Worm (Caenorhabditis elegans) whole organism, young adult: ENCODE results near the gene ZK1307.9.
A peak's percentile ranks its signal among the peaks of the same experiment; 100 is the strongest.

Source experiments
- B0336.3 ChIP-seq: fragments of 200-800 bp; sonication (Bioruptor generic); IDR thresholded peaks from 2 replicates; pipeline ENCODE4 v1.3.6; 2022; ENCODE audit warnings: missing genetic modification characterization, missing compliant biosample characterization
- C06A6.2 ChIP-seq: fragments of 200-800 bp; sonication (Bioruptor generic); conservative IDR thresholded peaks from 2 replicates; pipeline ENCODE4 v1.3.6; 2022; ENCODE audit warnings: missing genetic modification characterization, missing compliant biosample characterization
- D2030.7 ChIP-seq: fragments of 200-800 bp; sonication (Bioruptor generic); IDR thresholded peaks from 2 replicates; pipeline ENCODE4 v1.3.6; 2022; ENCODE audit warnings: missing genetic modification reagents, missing genetic modification characterization, missing compliant biosample characterization
- F33H1.4 ChIP-seq: fragments of 200-800 bp; sonication (Bioruptor generic); IDR thresholded peaks from 2 replicates; pipeline ENCODE4 v1.3.6; 2022; ENCODE audit warnings: missing genetic modification reagents, missing genetic modification characterization, missing compliant biosample characterization
- K11D2.4 ChIP-seq: fragments of 200-800 bp; sonication (Bioruptor generic); IDR thresholded peaks from 2 replicates; pipeline ENCODE4 v1.3.6; 2022; ENCODE audit warnings: missing genetic modification reagents, missing genetic modification characterization, missing compliant biosample characterization
- K12H6.12 ChIP-seq: fragments of 200-800 bp; sonication (Bioruptor generic); optimal IDR thresholded peaks from 2 replicates; lab custom pipeline; 2018; ENCODE audit warnings: mild to moderate bottlenecking, missing genetic modification characterization, missing compliant biosample characterization
- aptf-3 ChIP-seq: fragments of 200-800 bp; sonication (Bioruptor generic); IDR thresholded peaks from 2 replicates; pipeline ENCODE4 v1.3.6; 2022; ENCODE audit warnings: missing genetic modification characterization, missing compliant biosample characterization
- attf-3 ChIP-seq: fragments of 200-800 bp; sonication (Bioruptor generic); conservative IDR thresholded peaks from 2 replicates; pipeline ENCODE4 v1.3.6; 2022; ENCODE audit warnings: missing genetic modification reagents, missing genetic modification characterization, missing compliant biosample characterization
- attf-5 ChIP-seq: fragments of 200-800 bp; sonication (Bioruptor generic); optimal IDR thresholded peaks from 2 replicates; lab custom pipeline; 2018; ENCODE audit warnings: mild to moderate bottlenecking, missing genetic modification characterization, missing compliant biosample characterization
- bed-2 ChIP-seq: fragments of 200-800 bp; sonication (Bioruptor generic); IDR thresholded peaks from 2 replicates; pipeline ENCODE4 v1.3.6; 2022; ENCODE audit warnings: missing genetic modification reagents, missing genetic modification characterization, missing compliant biosample characterization
- cebp-2 ChIP-seq: fragments of 200-800 bp; sonication (Bioruptor generic); IDR thresholded peaks from 2 replicates; pipeline ENCODE4 v1.3.6; 2022; ENCODE audit warnings: missing genetic modification characterization, missing compliant biosample characterization
- ceh-100 ChIP-seq: fragments of 200-800 bp; sonication (Bioruptor generic); IDR thresholded peaks from 2 replicates; pipeline ENCODE4 v1.3.6; 2022; ENCODE audit warnings: missing genetic modification reagents, missing genetic modification characterization, missing compliant biosample characterization
- ceh-27 ChIP-seq: fragments of 200-800 bp; sonication (Bioruptor generic); optimal IDR thresholded peaks from 2 replicates; lab custom pipeline; 2018; ENCODE audit warnings: mild to moderate bottlenecking, missing genetic modification characterization, moderate library complexity, missing compliant biosample characterization
- chd-7 ChIP-seq: sonication (generic microtip); optimal IDR thresholded peaks from 2 replicates; lab custom pipeline; 2016; ENCODE audit warnings: mild to moderate bottlenecking, missing genetic modification characterization, moderate library complexity, missing compliant biosample characterization
- dox-1 ChIP-seq: fragments of 200-800 bp; sonication (Bioruptor generic); IDR thresholded peaks from 2 replicates; pipeline ENCODE4 v1.3.6; 2022; ENCODE audit warnings: missing genetic modification reagents, missing genetic modification characterization, missing compliant biosample characterization
- egrh-3 ChIP-seq: fragments of 200-800 bp; sonication (Bioruptor generic); IDR thresholded peaks from 2 replicates; pipeline ENCODE4 v1.3.6; 2022; ENCODE audit warnings: missing genetic modification reagents, missing genetic modification characterization, missing compliant biosample characterization
- ekl-4 ChIP-seq: fragments of 200-800 bp; sonication (Bioruptor generic); IDR thresholded peaks from 2 replicates; pipeline ENCODE4 v1.3.6; 2022; ENCODE audit warnings: missing genetic modification reagents, missing genetic modification characterization, missing compliant biosample characterization
- gei-17 ChIP-seq: fragments of 200-800 bp; sonication (Bioruptor generic); optimal IDR thresholded peaks from 2 replicates; lab custom pipeline; 2018; ENCODE audit warnings: mild to moderate bottlenecking, missing genetic modification characterization, missing compliant biosample characterization
- hlh-26 ChIP-seq: fragments of 200-800 bp; sonication (Bioruptor generic); conservative IDR thresholded peaks from 2 replicates; pipeline ENCODE4 v1.3.6; 2022; ENCODE audit warnings: missing genetic modification reagents, missing genetic modification characterization, missing compliant biosample characterization
- hsf-1 ChIP-seq: fragments of 200-800 bp; sonication (Bioruptor generic); IDR thresholded peaks from 2 replicates; pipeline ENCODE4 v1.3.6; 2022; ENCODE audit warnings: missing genetic modification reagents, missing genetic modification characterization, missing compliant biosample characterization
- let-526 ChIP-seq: fragments of 200-800 bp; sonication (Bioruptor generic); IDR thresholded peaks from 2 replicates; pipeline ENCODE4 v1.3.6; 2022; ENCODE audit warnings: missing genetic modification reagents, missing genetic modification characterization, missing compliant biosample characterization
- lin-26 ChIP-seq: fragments of 200-800 bp; sonication (Bioruptor generic); IDR thresholded peaks from 2 replicates; pipeline ENCODE4 v1.3.6; 2022; ENCODE audit warnings: missing genetic modification reagents, missing genetic modification characterization, missing compliant biosample characterization
- lin-40 ChIP-seq: sonication (generic microtip); optimal IDR thresholded peaks from 2 replicates; lab custom pipeline; 2016; ENCODE audit warnings: missing genetic modification characterization, mild to moderate bottlenecking, missing compliant biosample characterization, missing genotype, missing genetic modification reagents
- lir-1 ChIP-seq: fragments of 200-800 bp; sonication (Bioruptor generic); conservative IDR thresholded peaks from 2 replicates; pipeline ENCODE4 v1.3.6; 2022; ENCODE audit warnings: missing genetic modification reagents, missing genetic modification characterization, missing compliant biosample characterization
- madf-3 ChIP-seq: fragments of 200-800 bp; sonication (Bioruptor generic); IDR thresholded peaks from 2 replicates; pipeline ENCODE4 v1.3.6; 2022; ENCODE audit warnings: missing genetic modification reagents, missing genetic modification characterization, missing compliant biosample characterization
- madf-6 ChIP-seq: fragments of 200-800 bp; sonication (Bioruptor generic); IDR thresholded peaks from 2 replicates; pipeline ENCODE4 v1.3.6; 2022; ENCODE audit warnings: missing genetic modification reagents, missing genetic modification characterization, missing compliant biosample characterization
- nhr-27 ChIP-seq: fragments of 200-800 bp; sonication (Bioruptor generic); optimal IDR thresholded peaks from 2 replicates; lab custom pipeline; 2018; ENCODE audit warnings: mild to moderate bottlenecking, missing genetic modification characterization, moderate library complexity, missing compliant biosample characterization
- nhr-80 ChIP-seq: sonication (generic microtip); optimal IDR thresholded peaks from 2 replicates; lab custom pipeline; 2016; ENCODE audit warnings: missing genetic modification characterization, missing compliant biosample characterization
- rcor-1 ChIP-seq: fragments of 200-800 bp; sonication (Bioruptor generic); IDR thresholded peaks from 2 replicates; pipeline ENCODE4 v1.3.6; 2022; ENCODE audit warnings: missing genetic modification reagents, missing genetic modification characterization, missing compliant biosample characterization
- snpc-1.1 ChIP-seq: sonication (generic microtip); optimal IDR thresholded peaks from 2 replicates; lab custom pipeline; 2017; ENCODE audit warnings: missing genetic modification characterization, mild to moderate bottlenecking, missing compliant biosample characterization, antibody characterized with exemption, moderate library complexity, missing genotype, missing genetic modification reagents; ENCODE audit not compliant: insufficient read depth
- snpc-1.3 ChIP-seq: sonication (generic microtip); optimal IDR thresholded peaks from 2 replicates; lab custom pipeline; 2017; ENCODE audit warnings: missing genetic modification characterization, mild to moderate bottlenecking, missing compliant biosample characterization, antibody characterized with exemption, moderate library complexity, missing genotype, missing genetic modification reagents; ENCODE audit not compliant: insufficient read depth
- sptf-2 ChIP-seq: fragments of 200-800 bp; sonication (Bioruptor generic); optimal IDR thresholded peaks from 2 replicates; lab custom pipeline; 2018; ENCODE audit warnings: mild to moderate bottlenecking, missing genetic modification characterization, missing compliant biosample characterization
- tbp1 ChIP-seq: fragments of 200-800 bp; sonication (Bioruptor generic); optimal IDR thresholded peaks from 2 replicates; lab custom pipeline; 2018; ENCODE audit warnings: mild to moderate bottlenecking, missing genetic modification characterization, missing compliant biosample characterization
- tbx-9 ChIP-seq: sonication (generic microtip); optimal IDR thresholded peaks from 2 replicates; lab custom pipeline; 2016; ENCODE audit warnings: borderline replicate concordance, missing genetic modification characterization, inconsistent platforms, missing compliant biosample characterization
- unc-62 ChIP-seq: fragments of 150-350 bp; optimal IDR thresholded peaks from 2 replicates; lab custom pipeline; 2014; ENCODE audit warnings: missing biosample characterization, missing genetic modification reagents, missing genetic modification characterization
- zfh-2 ChIP-seq: fragments of 200-800 bp; sonication (Bioruptor generic); conservative IDR thresholded peaks from 2 replicates; pipeline ENCODE4 v1.3.6; 2022; ENCODE audit warnings: missing genetic modification reagents, missing genetic modification characterization, missing compliant biosample characterization
- ztf-26 ChIP-seq: sonication (generic microtip); optimal IDR thresholded peaks from 2 replicates; lab custom pipeline; 2017; ENCODE audit warnings: missing genetic modification characterization, missing compliant biosample characterization

The ZK1307.9 gene

ce11 chrII:9633956-9634560, 15.2 kb upstream of the ZK1307.9 start:
- TF ChIP-seq D2030.7 (GFP tag; lab: Robert Waterston, UW) (peak; percentile 21; the same call in 1 of the 2 replicates), madf-6 (GFP tag; lab: Robert Waterston, UW) (peak; percentile 28), F33H1.4 (GFP tag; lab: Robert Waterston, UW) (peak; percentile 60), aptf-3 (0 out of 2 replicates have a peak, but pooled peaks have one; percentile 22), hsf-1 (GFP tag; lab: Robert Waterston, UW) (peak; percentile 95), madf-3 (GFP tag; lab: Robert Waterston, UW) (peak; percentile 70; the same call in 1 of the 2 replicates), dox-1 (GFP tag; lab: Robert Waterston, UW) (peak; percentile 33; the same call in 1 of the 2 replicates), egrh-3 (peak; percentile 14; the same call in 1 of the 2 replicates)

ce11 chrII:9636300-9636699, 13.0 kb upstream of the ZK1307.9 start, which contains the start of gene ZK1307.7:
TSS of gene ZK1307.7 (plus strand) at chrII:9636600.
- TF ChIP-seq C06A6.2 (GFP tag; lab: Robert Waterston, UW) (no peak), sptf-2 (GFP tag; lab: Kevin White, UChicago) (no peak)
- TF ChIP-seq, all 124 proteins: peak for 0

- TF ChIP-seq K12H6.12 (no peak), tbp1 (GFP tag; lab: Kevin White, UChicago) (no peak), attf-5 (no peak), snpc-1.3 (no peak), tbx-9 (tag; lab: Kevin White, UChicago) (no peak), snpc-1.1 (no peak), ceh-27 (GFP tag; lab: Kevin White, UChicago) (no peak), gei-17 (no peak), ekl-4 (GFP tag; lab: Robert Waterston, UW) (no peak), C06A6.2 (GFP tag; lab: Robert Waterston, UW) (no peak), cebp-2 (GFP tag; lab: Robert Waterston, UW) (no peak), lir-1 (GFP tag; lab: Robert Waterston, UW) (no peak), let-526 (GFP tag; lab: Robert Waterston, UW) (no peak), bed-2 (GFP tag; lab: Robert Waterston, UW) (no peak), D2030.7 (GFP tag; lab: Robert Waterston, UW) (no peak), ceh-100 (GFP tag; lab: Robert Waterston, UW) (no peak), hlh-26 (no peak), nhr-27 (no peak)
Measured at ce11 chrII:9644438-9644837, 4.9 kb upstream of the ZK1307.9 start, which contains the start of gene fzr-1. TSS of gene fzr-1 (minus strand) at chrII:9644466.

- TF ChIP-seq nhr-80 (tag; lab: Kevin White, UChicago) (peak; percentile 50), madf-6 (GFP tag; lab: Robert Waterston, UW) (0 out of 2 replicates have a peak, but pooled peaks have one; percentile 31), tbp1 (GFP tag; lab: Kevin White, UChicago) (no peak)
Measured at ce11 chrII:9644940-9645634, 4.2 kb upstream of the ZK1307.9 start.

ce11 chrII:9646122-9646555, 3.2 kb upstream of the ZK1307.9 start:
- peak; percentile 10 for TF ChIP-seq nhr-27
- TF ChIP-seq attf-5, result peak; percentile 67
- TF ChIP-seq B0336.3 (GFP tag; lab: Robert Waterston, UW), result peak; percentile 16; the same call in 1 of the 2 replicates
- TF ChIP-seq zfh-2 (GFP tag; lab: Robert Waterston, UW), result peak; percentile 91
- peak; percentile 41 for TF ChIP-seq nhr-80 (tag; lab: Kevin White, UChicago)
- peak; percentile 61 for TF ChIP-seq K12H6.12
- TF ChIP-seq chd-7 (tag; lab: Kevin White, UChicago), result peak; percentile 45
- TF ChIP-seq aptf-3, result no peak
- TF ChIP-seq egrh-3, result peak; percentile 46; the same call in 1 of the 2 replicates
- TF ChIP-seq lin-40 (tag; lab: Kevin White, UChicago), result peak; percentile 66
- peak; percentile 26; the same call in 1 of the 2 replicates for TF ChIP-seq attf-3 (GFP tag; lab: Robert Waterston, UW)
- TF ChIP-seq ceh-27 (GFP tag; lab: Kevin White, UChicago), result peak; percentile 70
- TF ChIP-seq K11D2.4 (GFP tag; lab: Robert Waterston, UW), result 0 out of 2 replicates have a peak, but pooled peaks have one; percentile 42
- peak; percentile 68; the same call in 1 of the 2 replicates for TF ChIP-seq lin-26
- TF ChIP-seq dox-1 (GFP tag; lab: Robert Waterston, UW), result peak; percentile 58; the same call in 1 of the 2 replicates
- TF ChIP-seq ztf-26 (tag; lab: Kevin White, UChicago), result no peak
- peak; percentile 65; the same call in 1 of the 2 replicates for TF ChIP-seq rcor-1 (GFP tag; lab: Robert Waterston, UW)
- peak; percentile 18 for TF ChIP-seq gei-17
- peak; percentile 7 for TF ChIP-seq unc-62
